In the genomic region with DNA sequence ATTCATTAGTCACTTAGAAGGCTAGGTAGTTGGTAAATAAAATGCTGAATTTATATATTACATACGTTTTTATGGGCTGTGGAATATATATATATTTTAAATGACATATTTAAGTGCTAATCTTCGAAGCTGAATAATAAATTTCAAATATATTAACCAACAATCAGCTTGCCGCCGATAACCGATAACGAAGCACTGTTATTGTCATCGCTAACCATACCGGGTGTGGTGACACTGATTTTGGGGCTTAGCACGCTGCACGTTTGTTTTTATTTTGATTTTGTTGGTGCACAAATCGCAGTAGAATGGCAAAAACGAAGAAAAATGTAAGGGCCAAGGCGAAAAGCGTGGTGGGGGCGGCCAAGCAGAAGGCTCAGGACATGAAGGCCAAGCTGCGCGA, we compare ENCODE assay signal across 3 fruit fly cellular contexts.
TF ChIP-seq lines count a peak whose summit lies in the region.

Gene CG16753, plus strand, starts transcription at position 229 of the 400 bp plus-strand sequence.

- no peak for TF ChIP-seq CTCF in whole organism, embryonic (GFP tag; optimal IDR thresholded peaks at IDR 0.05; lab: Kevin White, UChicago)

TF ChIP-seq in whole organism, adult, 20 proteins besides CTCF, POLR2A, EP300 and RAD21:
- no peak for TF ChIP-seq toe (GFP tag; optimal IDR thresholded peaks at IDR 0.05; lab: Kevin White, UChicago)
- peak; percentile 31 for TF ChIP-seq bab1 (GFP tag; optimal IDR thresholded peaks at IDR 0.05; lab: Kevin White, UChicago)
- no peak for TF ChIP-seq CG11617 (GFP tag; optimal IDR thresholded peaks at IDR 0.05; lab: Kevin White, UChicago)
- no peak for TF ChIP-seq CG14711 (tag; optimal IDR thresholded peaks at IDR 0.05; lab: Kevin White, UChicago)
- TF ChIP-seq cic (GFP tag; optimal IDR thresholded peaks at IDR 0.05; lab: Kevin White, UChicago) = no peak
- TF ChIP-seq kay (GFP tag; lab: Kevin White, UChicago; ENCODE audit: borderline replicate concordance) = no peak
- TF ChIP-seq tj (GFP tag; optimal IDR thresholded peaks at IDR 0.05; lab: Kevin White, UChicago) = no peak
- TF ChIP-seq cnc (optimal IDR thresholded peaks at IDR 0.05; lab: Kevin White, UChicago) = no peak
- TF ChIP-seq Mnt (GFP tag; optimal IDR thresholded peaks at IDR 0.05; lab: Kevin White, UChicago) = peak; percentile 59
TF ChIP-seq in whole organism, adult: peak in this region for 2.

TF ChIP-seq in whole organism, embryonic, 481 proteins besides CTCF, POLR2A, EP300 and RAD21 (continues in another document):
- TF ChIP-seq HLH4C (GFP tag; IDR thresholded peaks at IDR 0.05; lab: Robert Waterston, UW; ENCODE audit: partially characterized antibody) = peak; percentile 83
- peak; percentile 73 for TF ChIP-seq tna (GFP tag; IDR thresholded peaks at IDR 0.05; lab: Robert Waterston, UW; ENCODE audit: partially characterized antibody)
- peak; percentile 37 for TF ChIP-seq BEAF-32 (GFP tag; optimal IDR thresholded peaks at IDR 0.05; lab: Kevin White, UChicago)
- no peak for TF ChIP-seq CG2199 (GFP tag; IDR thresholded peaks at IDR 0.05; lab: Robert Waterston, UW)
- peak; percentile 88 for TF ChIP-seq otp (GFP tag; IDR thresholded peaks at IDR 0.05; lab: Robert Waterston, UW)
- TF ChIP-seq exex (tag; optimal IDR thresholded peaks at IDR 0.05; lab: Kevin White, UChicago) = peak; percentile 86
- TF ChIP-seq CG13287 (GFP tag; IDR thresholded peaks at IDR 0.05; lab: Robert Waterston, UW; ENCODE audit: partially characterized antibody) = peak; percentile 76
- peak; percentile 51 for TF ChIP-seq MESR4 (GFP tag; optimal IDR thresholded peaks at IDR 0.05; lab: Kevin White, UChicago)
- peak; percentile 10 for TF ChIP-seq nom (GFP tag; optimal IDR thresholded peaks at IDR 0.05; lab: Kevin White, UChicago)
- TF ChIP-seq NfI (GFP tag; optimal IDR thresholded peaks at IDR 0.05; lab: Kevin White, UChicago) = no peak
- TF ChIP-seq pzg (GFP tag; optimal IDR thresholded peaks at IDR 0.05; lab: Kevin White, UChicago) = peak; percentile 68
- TF ChIP-seq oc (tag; optimal IDR thresholded peaks at IDR 0.05; lab: Kevin White, UChicago) = peak; percentile 87
- peak; percentile 64; the same call in 1 of the 3 replicates for TF ChIP-seq zen2 (GFP tag; IDR thresholded peaks at IDR 0.05; lab: Robert Waterston, UW; ENCODE audit: partially characterized antibody)
- peak; percentile 74; the same call in 2 of the 4 replicates for TF ChIP-seq chinmo (GFP tag; IDR thresholded peaks at IDR 0.05; lab: Robert Waterston, UW; ENCODE audit: partially characterized antibody)
- no peak for TF ChIP-seq PHDP (tag; optimal IDR thresholded peaks at IDR 0.05; lab: Kevin White, UChicago)
- TF ChIP-seq mld (GFP tag; IDR thresholded peaks at IDR 0.05; lab: Robert Waterston, UW; ENCODE audit: partially characterized antibody) = peak; percentile 67; the same call in 1 of the 3 replicates
- no peak for TF ChIP-seq CG14667 (GFP tag; IDR thresholded peaks at IDR 0.05; lab: Robert Waterston, UW)
- no peak for TF ChIP-seq dpn (GFP tag; optimal IDR thresholded peaks at IDR 0.05; lab: Kevin White, UChicago)
- TF ChIP-seq CG7963 (GFP tag; IDR thresholded peaks at IDR 0.05; lab: Robert Waterston, UW; ENCODE audit: partially characterized antibody) = peak; percentile 67
- TF ChIP-seq repo (GFP tag; optimal IDR thresholded peaks at IDR 0.05; lab: Kevin White, UChicago) = no peak
- TF ChIP-seq h (optimal IDR thresholded peaks at IDR 0.05; lab: Kevin White, UChicago) = no peak
- TF ChIP-seq CG9609 (GFP tag; optimal IDR thresholded peaks at IDR 0.05; lab: Kevin White, UChicago) = no peak
- no peak for TF ChIP-seq CG7987 (GFP tag; optimal IDR thresholded peaks at IDR 0.05; lab: Kevin White, UChicago)
- peak; percentile 81 for TF ChIP-seq bbx (GFP tag; IDR thresholded peaks at IDR 0.05; lab: Robert Waterston, UW; ENCODE audit: partially characterized antibody)
- peak; percentile 98 for TF ChIP-seq Dp (GFP tag; optimal IDR thresholded peaks at IDR 0.05; lab: Kevin White, UChicago)
- TF ChIP-seq HLH54F (GFP tag; optimal IDR thresholded peaks at IDR 0.05; lab: Kevin White, UChicago) = no peak
- TF ChIP-seq HHEX (GFP tag; optimal IDR thresholded peaks at IDR 0.05; lab: Kevin White, UChicago) = no peak
- no peak for TF ChIP-seq z (GFP tag; IDR thresholded peaks at IDR 0.05; lab: Robert Waterston, UW)
- TF ChIP-seq CG10267 (tag; optimal IDR thresholded peaks at IDR 0.05; lab: Kevin White, UChicago) = peak; percentile 17
- TF ChIP-seq nerfin-2 (GFP tag; IDR thresholded peaks at IDR 0.05; lab: Robert Waterston, UW; ENCODE audit: partially characterized antibody) = peak; percentile 52; the same call in 1 of the 2 replicates
- no peak for TF ChIP-seq CG7928 (GFP tag; optimal IDR thresholded peaks at IDR 0.05; lab: Kevin White, UChicago)
- peak; percentile 12 for TF ChIP-seq CG9797 (GFP tag; optimal IDR thresholded peaks at IDR 0.05; lab: Kevin White, UChicago)
- TF ChIP-seq psq (GFP tag; optimal IDR thresholded peaks at IDR 0.05; lab: Kevin White, UChicago) = no peak
- no peak for TF ChIP-seq CG16779 (GFP tag; IDR thresholded peaks at IDR 0.05; lab: Robert Waterston, UW)
- no peak for TF ChIP-seq Aef1 (GFP tag; IDR thresholded peaks at IDR 0.05; lab: Robert Waterston, UW)
- TF ChIP-seq ham (GFP tag; IDR thresholded peaks at IDR 0.05; lab: Robert Waterston, UW) = no peak
- TF ChIP-seq Six4 (GFP tag; optimal IDR thresholded peaks at IDR 0.05; lab: Kevin White, UChicago) = no peak

TF ChIP-seq in whole organism, wandering third instar larva, 38 proteins besides CTCF, POLR2A, EP300 and RAD21:
- no peak for TF ChIP-seq Rel (GFP tag; optimal IDR thresholded peaks at IDR 0.05; lab: Kevin White, UChicago)
- peak; percentile 83 for TF ChIP-seq Rel (tag; optimal IDR thresholded peaks at IDR 0.05; lab: Kevin White, UChicago)
- TF ChIP-seq CrebA (GFP tag; optimal IDR thresholded peaks at IDR 0.05; lab: Kevin White, UChicago; ENCODE audit: borderline replicate concordance) = no peak
- no peak for TF ChIP-seq sage (GFP tag; optimal IDR thresholded peaks at IDR 0.05; lab: Kevin White, UChicago)
